Worm (Caenorhabditis elegans): ENCODE data around the gene Y38H6C.4.

Gene Y38H6C.4

DNA sequence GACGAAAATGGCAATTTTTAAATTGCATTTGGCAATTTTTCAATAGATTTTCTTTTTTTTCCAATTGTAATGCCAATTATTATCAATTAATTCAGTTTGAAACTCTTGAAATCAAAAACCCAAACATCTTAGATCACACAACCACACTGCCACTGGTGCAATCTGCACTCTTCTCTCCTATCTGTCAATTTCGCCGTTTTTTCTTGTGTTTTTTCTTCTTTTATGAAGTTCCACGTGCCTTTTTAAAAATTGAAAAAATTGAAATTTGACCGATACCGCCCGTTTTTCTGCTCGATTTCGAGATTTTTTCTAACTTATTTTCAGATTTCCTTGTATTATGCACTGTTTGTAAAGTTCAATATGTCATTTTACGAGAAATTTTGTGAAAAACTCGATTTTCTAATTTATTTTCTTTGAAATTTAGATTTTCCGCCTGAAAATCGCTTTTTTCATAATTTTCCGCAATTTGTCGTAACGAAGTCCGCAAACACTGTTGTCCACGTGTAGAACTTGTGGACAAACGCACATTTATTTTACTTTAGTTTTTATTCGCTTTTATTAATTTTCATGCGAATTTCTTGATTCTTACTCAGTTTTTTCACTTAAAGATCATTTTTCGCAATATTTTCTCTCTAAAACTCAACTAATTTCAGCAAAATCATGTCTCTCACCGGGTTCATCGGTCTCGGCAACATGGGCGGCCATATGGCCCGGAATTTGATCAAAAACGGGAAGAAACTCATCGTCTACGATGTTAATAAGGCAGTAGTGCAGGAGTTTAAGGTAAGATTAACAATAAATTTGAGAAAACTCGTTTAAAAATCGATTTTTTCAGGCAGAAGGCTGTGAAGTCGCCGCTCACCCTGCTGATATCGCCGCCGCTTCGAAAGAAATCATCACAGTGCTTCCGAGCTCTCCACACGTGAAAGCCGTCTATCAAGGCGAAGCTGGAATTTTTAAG, 11.3 kb downstream of the Y38H6C.4 start, which contains the start of gene B0250.5:
Gene B0250.5 (plus strand): TSS at position 654 of the 961 bp plus-strand sequence.
- TF ChIP-seq ceh-16 (tag; optimal IDR thresholded peaks at IDR 0.05) (no peak), daf-12 (tag; optimal IDR thresholded peaks at IDR 0.05) (no peak), fos-1 (tag; optimal IDR thresholded peaks at IDR 0.05) (no peak), egl-27 (tag; optimal IDR thresholded peaks at IDR 0.05) (no peak), nhr-23 (tag; optimal IDR thresholded peaks at IDR 0.05) (no peak), hmg-11 (tag; optimal IDR thresholded peaks at IDR 0.05) (no peak), elt-2 (tag; optimal IDR thresholded peaks at IDR 0.05) (peak; percentile 27), unc-39 (tag; optimal IDR thresholded peaks at IDR 0.05) (no peak), nhr-237 (tag; optimal IDR thresholded peaks at IDR 0.05) (no peak), nhr-77 (tag; optimal IDR thresholded peaks at IDR 0.05) (no peak), R02D3.7 (tag; optimal IDR thresholded peaks at IDR 0.05) (no peak), sea-2 (GFP tag; optimal IDR thresholded peaks at IDR 0.05) (no peak), mdl-1 (tag; optimal IDR thresholded peaks at IDR 0.05) (no peak), elt-1 (tag; optimal IDR thresholded peaks at IDR 0.05) (no peak), pqm-1 (tag; optimal IDR thresholded peaks at IDR 0.05) (no peak), eor-1 (tag; optimal IDR thresholded peaks at IDR 0.05) (no peak), lin-15B (tag; optimal IDR thresholded peaks at IDR 0.05) (peak; percentile 3), fkh-10 (GFP tag; optimal IDR thresholded peaks at IDR 0.05) (no peak), nhr-11 (tag; optimal IDR thresholded peaks at IDR 0.05) (no peak), jun-1 (tag; optimal IDR thresholded peaks at IDR 0.05) (no peak), lsy-12 (tag; optimal IDR thresholded peaks at IDR 0.05) (no peak), nhr-28 (tag; optimal IDR thresholded peaks at IDR 0.05) (no peak), fkh-2 (tag; optimal IDR thresholded peaks at IDR 0.05) (no peak), nhr-43 (tag; optimal IDR thresholded peaks at IDR 0.05; ENCODE audit: poor library complexity, severe bottlenecking) (no peak), pha-4 (tag; optimal IDR thresholded peaks at IDR 0.05) (peak; percentile 21), tbx-2 (tag; optimal IDR thresholded peaks at IDR 0.05) (no peak), nhr-25 (tag; optimal IDR thresholded peaks at IDR 0.05) (no peak), unc-62 (GFP tag; optimal IDR thresholded peaks at IDR 0.05) (no peak), ama-1 (optimal IDR thresholded peaks at IDR 0.05) (no peak), nfya-1 (tag; optimal IDR thresholded peaks at IDR 0.05; ENCODE audit: insufficient read depth) (peak; percentile 42), elt-3 (tag; optimal IDR thresholded peaks at IDR 0.05) (no peak), snpc-4 (tag; optimal IDR thresholded peaks at IDR 0.05) (no peak)

DNA sequence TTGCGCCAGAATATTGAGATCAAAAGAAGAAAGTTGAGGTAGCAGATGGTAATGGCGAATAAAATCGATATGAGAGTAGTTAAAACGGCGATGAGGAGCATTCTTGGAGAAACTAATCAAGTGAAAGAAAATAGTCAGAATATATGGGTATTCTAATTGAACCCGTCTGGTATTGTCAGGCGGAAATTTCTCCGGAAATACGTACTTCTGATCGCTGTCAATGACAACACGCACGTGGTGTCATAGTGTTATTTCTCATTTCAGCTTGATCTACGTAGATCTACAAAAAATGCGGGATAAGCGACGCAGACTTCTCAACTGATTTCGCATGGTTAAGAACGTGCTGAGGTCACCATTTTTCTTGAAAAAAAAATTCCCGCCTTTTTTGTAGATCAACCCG, 12.5 kb downstream of the Y38H6C.4 start, which contains the start of gene srbc-79:
Gene srbc-79 (minus strand): TSS at position 101 of the 400 bp plus-strand sequence.
- no peak for TF ChIP-seq nfya-1 (tag; optimal IDR thresholded peaks at IDR 0.05; ENCODE audit: insufficient read depth)
- TF ChIP-seq lin-39 (tag; optimal IDR thresholded peaks at IDR 0.05), result no peak
- TF ChIP-seq elt-3 (tag; optimal IDR thresholded peaks at IDR 0.05), result no peak
- no peak for TF ChIP-seq skn-1 (tag; optimal IDR thresholded peaks at IDR 0.05)
- TF ChIP-seq elt-1 (tag; optimal IDR thresholded peaks at IDR 0.05), result no peak
- no peak for TF ChIP-seq R02D3.7 (tag; optimal IDR thresholded peaks at IDR 0.05)
- TF ChIP-seq nhr-77 (tag; optimal IDR thresholded peaks at IDR 0.05), result no peak
- TF ChIP-seq fkh-2 (tag; optimal IDR thresholded peaks at IDR 0.05), result no peak
- no peak for TF ChIP-seq ama-1 (optimal IDR thresholded peaks at IDR 0.05)
- no peak for TF ChIP-seq pqm-1 (tag; optimal IDR thresholded peaks at IDR 0.05)
- TF ChIP-seq aly-2 (tag; optimal IDR thresholded peaks at IDR 0.05), result no peak
- no peak for TF ChIP-seq fkh-10 (GFP tag; optimal IDR thresholded peaks at IDR 0.05)

DNA sequence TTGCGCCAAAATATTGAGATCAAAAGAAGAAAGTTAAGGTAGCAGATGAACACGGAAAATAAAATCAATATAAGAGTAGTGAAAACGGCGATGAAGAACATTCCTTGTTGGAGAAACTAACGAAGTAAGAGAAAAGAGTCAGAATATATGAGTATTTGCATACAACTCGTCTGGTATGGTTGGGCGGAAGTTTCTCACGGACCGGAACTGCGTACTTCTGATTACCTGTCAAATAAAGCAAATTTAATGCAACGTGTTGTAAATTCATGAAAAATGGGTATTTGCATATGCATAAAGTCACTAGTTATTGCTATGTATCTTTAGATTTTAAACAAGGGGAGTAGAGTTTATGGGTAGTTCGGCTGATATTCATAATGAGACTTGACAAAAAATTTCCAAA, 15.8 kb downstream of the Y38H6C.4 start, which contains the start of gene srbc-78:
Gene srbc-78 (minus strand): TSS at position 101 of the 400 bp plus-strand sequence.
- TF ChIP-seq sea-2 (GFP tag; optimal IDR thresholded peaks at IDR 0.05), result no peak
- TF ChIP-seq ceh-9 (tag; optimal IDR thresholded peaks at IDR 0.05), result no peak
- no peak for TF ChIP-seq mdl-1 (tag; optimal IDR thresholded peaks at IDR 0.05)
- no peak for TF ChIP-seq ztf-4 (tag; optimal IDR thresholded peaks at IDR 0.05)
- no peak for TF ChIP-seq unc-62 (GFP tag; optimal IDR thresholded peaks at IDR 0.05)
- TF ChIP-seq nhr-12 (tag; optimal IDR thresholded peaks at IDR 0.05), result no peak

All from whole organism, L3 larva.